Worm (Caenorhabditis elegans) whole organism, early embryonic: ENCODE results near the gene T24B8.3.

Source experiments
- B0310.2 ChIP-seq: sonication (generic microtip); optimal IDR thresholded peaks from 2 replicates; lab custom pipeline; 2016; ENCODE audit warnings: mild to moderate bottlenecking, missing genetic modification characterization, missing compliant biosample characterization
- F13C5.2 ChIP-seq: sonication (generic microtip); optimal IDR thresholded peaks from 2 replicates; lab custom pipeline; 2017; ENCODE audit warnings: mild to moderate bottlenecking, missing genetic modification characterization, inconsistent platforms, missing compliant biosample characterization
- aly-1 ChIP-seq: sonication (generic microtip); optimal IDR thresholded peaks from 2 replicates; lab custom pipeline; 2016; ENCODE audit warnings: missing genetic modification characterization, missing compliant biosample characterization
- ama-1 ChIP-seq: fragments of 150-350 bp; optimal IDR thresholded peaks from 2 replicates; lab custom pipeline; 2014
- ceh-13 ChIP-seq: fragments of 200-800 bp; sonication (Bioruptor generic); optimal IDR thresholded peaks from 2 replicates; lab custom pipeline; 2018; ENCODE audit warnings: mild to moderate bottlenecking, missing genetic modification characterization, missing compliant biosample characterization
- ceh-36 ChIP-seq: sonication (generic microtip); optimal IDR thresholded peaks from 2 replicates; lab custom pipeline; 2016; ENCODE audit warnings: missing genetic modification characterization, inconsistent platforms, missing compliant biosample characterization
- ets-7 ChIP-seq: sonication (generic microtip); optimal IDR thresholded peaks from 2 replicates; lab custom pipeline; 2016; ENCODE audit warnings: missing genotype, missing genetic modification characterization, missing compliant biosample characterization
- flt-1 ChIP-seq: fragments of 200-800 bp; sonication (Bioruptor generic); IDR thresholded peaks from 2 replicates; pipeline ENCODE4 v1.3.6; 2022; ENCODE audit warnings: missing genetic modification characterization, missing compliant biosample characterization
- hmbx-1 ChIP-seq: sonication (generic microtip); optimal IDR thresholded peaks from 2 replicates; lab custom pipeline; 2016; ENCODE audit warnings: mild to moderate bottlenecking, missing genetic modification characterization, missing compliant biosample characterization
- hmg-4 ChIP-seq: fragments of 200-800 bp; sonication (Bioruptor generic); optimal IDR thresholded peaks from 2 replicates; lab custom pipeline; 2018; ENCODE audit warnings: mild to moderate bottlenecking, missing genetic modification characterization, missing compliant biosample characterization
- hnd-1 ChIP-seq: sonication (generic microtip); optimal IDR thresholded peaks from 2 replicates; lab custom pipeline; 2016; ENCODE audit warnings: missing genetic modification characterization, missing compliant biosample characterization
- pes-1 ChIP-seq: fragments of 200-800 bp; sonication (Bioruptor generic); IDR thresholded peaks from 2 replicates; pipeline ENCODE4 v1.3.6; 2022; ENCODE audit warnings: missing genetic modification reagents, missing genetic modification characterization, missing compliant biosample characterization
- scrt-1 ChIP-seq: fragments of 200-800 bp; sonication (Bioruptor generic); IDR thresholded peaks from 2 replicates; pipeline ENCODE4 v1.3.6; 2022; ENCODE audit warnings: missing genetic modification characterization, missing compliant biosample characterization
- sea-1 ChIP-seq: fragments of 200-800 bp; sonication (Bioruptor generic); conservative IDR thresholded peaks from 2 replicates; pipeline ENCODE4 v1.3.6; 2022; ENCODE audit warnings: missing genetic modification characterization, missing compliant biosample characterization
- tbx-11 ChIP-seq: fragments of 200-800 bp; sonication (Bioruptor generic); IDR thresholded peaks from 2 replicates; pipeline ENCODE4 v1.3.6; 2022; ENCODE audit warnings: missing genetic modification characterization, missing compliant biosample characterization
- tbx-37 ChIP-seq: fragments of 200-800 bp; sonication (Bioruptor generic); conservative IDR thresholded peaks from 2 replicates; pipeline ENCODE4 v1.3.6; 2022; ENCODE audit warnings: missing genetic modification reagents, missing genetic modification characterization, missing compliant biosample characterization
- tra-4 ChIP-seq: sonication (generic microtip); optimal IDR thresholded peaks from 2 replicates; lab custom pipeline; 2017; ENCODE audit warnings: missing genetic modification characterization, missing compliant biosample characterization

The T24B8.3 gene

DNA sequence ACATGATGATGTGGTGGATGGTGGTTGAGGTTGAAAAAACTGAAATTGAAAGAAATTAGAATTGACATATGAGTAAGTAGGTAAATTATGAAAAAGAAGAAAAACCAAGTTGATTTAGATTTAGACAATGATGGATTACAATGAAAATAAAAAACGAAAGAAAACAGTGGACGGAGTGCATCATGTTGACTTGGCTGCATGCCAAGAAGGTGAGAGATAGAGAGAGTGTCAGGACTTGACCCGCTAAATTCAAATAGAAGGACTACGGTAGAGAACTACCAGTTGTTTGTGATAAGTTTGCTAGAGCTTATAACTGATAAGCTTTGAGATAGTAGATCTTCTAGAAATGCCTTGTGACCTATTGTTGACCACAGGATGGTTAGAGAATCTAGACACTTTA lies at the start of gene T24B8.3:
Gene T24B8.3 (minus strand): TSS at position 39 of the 400 bp plus-strand sequence.
- TF ChIP-seq ama-1 (lab: Kevin White, UChicago) (peak; percentile 43), aly-1 (tag; lab: Kevin White, UChicago) (no peak), ets-7 (tag; lab: Kevin White, UChicago) (no peak), tbx-11 (GFP tag; lab: Robert Waterston, UW) (no peak), hmbx-1 (no peak)

- TF ChIP-seq flt-1 (GFP tag; lab: Robert Waterston, UW) (no peak), F13C5.2 (no peak), hmg-4 (GFP tag; lab: Kevin White, UChicago) (no peak), sea-1 (GFP tag; lab: Robert Waterston, UW) (no peak), tbx-11 (GFP tag; lab: Robert Waterston, UW) (no peak), hmbx-1 (no peak), tra-4 (tag; lab: Kevin White, UChicago) (no peak), ceh-36 (no peak), pes-1 (GFP tag; lab: Robert Waterston, UW) (no peak), ama-1 (lab: Kevin White, UChicago) (no peak), ceh-13 (GFP tag; lab: Kevin White, UChicago) (no peak), ets-7 (tag; lab: Kevin White, UChicago) (no peak), scrt-1 (GFP tag; lab: Robert Waterston, UW) (no peak), aly-1 (tag; lab: Kevin White, UChicago) (no peak), B0310.2 (tag; lab: Kevin White, UChicago) (no peak), hnd-1 (tag; lab: Kevin White, UChicago) (no peak), tbx-37 (no peak)
Observed at ce11 chrII:9108905-9109551, 48.1 kb upstream of the T24B8.3 start, which contains the start of gene T24H10.4. T24H10.4 (plus strand) TSS chrII:9109534.

ce11 chrII:9108443-9108842 lies 47.5 kb upstream of the T24B8.3 start, which contains the start of gene dnj-23:
dnj-23 (minus strand) TSS chrII:9108600.
- TF ChIP-seq B0310.2 (tag; lab: Kevin White, UChicago) (no peak), ama-1 (lab: Kevin White, UChicago) (no peak), ets-7 (tag; lab: Kevin White, UChicago) (no peak), tbx-37 (no peak), hmbx-1 (no peak), ceh-13 (GFP tag; lab: Kevin White, UChicago) (no peak), F13C5.2 (no peak), hmg-4 (GFP tag; lab: Kevin White, UChicago) (no peak), flt-1 (GFP tag; lab: Robert Waterston, UW) (no peak)

DNA sequence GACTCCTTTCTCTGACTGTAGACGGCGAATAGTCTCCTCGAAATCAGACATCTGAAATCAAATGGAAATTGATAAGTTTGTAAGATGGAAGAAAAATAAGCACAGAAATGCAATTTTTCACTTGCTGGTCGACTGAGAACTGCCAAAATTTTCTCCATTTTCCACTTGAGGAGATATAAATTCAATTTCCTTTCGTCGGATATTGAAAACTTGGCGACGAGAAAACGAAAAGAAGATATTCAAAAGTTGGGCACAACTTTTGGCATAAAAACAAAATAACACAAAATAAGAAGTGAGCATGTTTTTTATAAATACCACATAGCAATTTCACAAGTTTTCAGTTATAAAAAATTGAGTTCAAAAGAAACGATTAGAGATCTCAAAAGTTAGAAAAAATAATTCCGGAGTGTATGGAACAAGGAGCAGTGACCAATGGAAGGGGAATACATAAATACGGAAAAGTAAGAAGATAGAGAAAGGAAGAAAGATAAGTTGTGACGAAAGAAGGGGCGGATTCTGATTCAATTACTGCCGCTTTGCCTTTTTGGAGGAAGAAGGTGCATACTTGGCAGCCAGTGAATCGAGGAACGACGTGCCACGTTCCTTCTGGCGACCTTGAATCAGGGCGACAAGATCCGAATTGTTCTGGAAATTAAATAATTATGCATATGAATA lies 46.3 kb upstream of the T24B8.3 start, which contains the start of gene dyrb-1:
Gene dyrb-1 (minus strand): TSS at position 51 of the 675 bp plus-strand sequence.
- TF ChIP-seq ceh-36 (no peak), hmbx-1 (no peak), scrt-1 (GFP tag; lab: Robert Waterston, UW) (no peak), tra-4 (tag; lab: Kevin White, UChicago) (no peak), pes-1 (GFP tag; lab: Robert Waterston, UW) (no peak), F13C5.2 (no peak), sea-1 (GFP tag; lab: Robert Waterston, UW) (no peak), tbx-37 (no peak), ceh-13 (GFP tag; lab: Kevin White, UChicago) (no peak), ama-1 (lab: Kevin White, UChicago) (no peak), flt-1 (GFP tag; lab: Robert Waterston, UW) (no peak), aly-1 (tag; lab: Kevin White, UChicago) (no peak), hmg-4 (GFP tag; lab: Kevin White, UChicago) (no peak), tbx-11 (GFP tag; lab: Robert Waterston, UW) (no peak), ets-7 (tag; lab: Kevin White, UChicago) (no peak), hnd-1 (tag; lab: Kevin White, UChicago) (no peak), B0310.2 (tag; lab: Kevin White, UChicago) (no peak)

DNA sequence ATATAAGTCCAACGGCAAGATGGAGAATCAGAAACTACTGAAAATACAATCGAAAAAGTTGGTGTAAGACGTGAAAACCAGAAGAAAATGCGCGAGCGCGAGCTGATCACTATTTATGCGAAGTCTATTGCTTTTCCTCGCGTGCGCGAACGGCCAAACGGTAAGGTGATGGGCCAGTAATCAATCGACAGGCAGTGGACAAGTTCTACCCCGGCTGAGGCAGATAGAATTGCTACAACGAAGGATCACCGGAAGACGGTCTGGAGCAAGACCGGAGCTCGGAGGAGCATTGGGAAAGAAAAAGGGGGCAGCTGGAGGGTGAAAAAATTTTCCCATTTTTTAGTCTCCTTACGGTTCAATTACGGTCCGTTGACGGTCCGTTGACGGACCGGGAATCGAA lies 41.7 kb upstream of the T24B8.3 start:
- TF ChIP-seq flt-1 (GFP tag; lab: Robert Waterston, UW) (peak; percentile 66), tbx-11 (GFP tag; lab: Robert Waterston, UW) (peak; percentile 71), pes-1 (GFP tag; lab: Robert Waterston, UW) (peak; percentile 76), sea-1 (GFP tag; lab: Robert Waterston, UW) (peak; percentile 66), scrt-1 (GFP tag; lab: Robert Waterston, UW) (peak; percentile 79), tbx-37 (0 out of 2 replicates have a peak, but pooled peaks have one; percentile 31)

- no peak for TF ChIP-seq hnd-1 (tag; lab: Kevin White, UChicago)
- no peak for TF ChIP-seq scrt-1 (GFP tag; lab: Robert Waterston, UW)
- no peak for TF ChIP-seq tbx-11 (GFP tag; lab: Robert Waterston, UW)
- no peak for TF ChIP-seq B0310.2 (tag; lab: Kevin White, UChicago)
- TF ChIP-seq pes-1 (GFP tag; lab: Robert Waterston, UW) = no peak
- TF ChIP-seq ama-1 (lab: Kevin White, UChicago) = no peak
- no peak for TF ChIP-seq sea-1 (GFP tag; lab: Robert Waterston, UW)
- TF ChIP-seq tra-4 (tag; lab: Kevin White, UChicago) = no peak
- TF ChIP-seq F13C5.2 = no peak
- TF ChIP-seq hmbx-1 = no peak
- TF ChIP-seq flt-1 (GFP tag; lab: Robert Waterston, UW) = no peak
- no peak for TF ChIP-seq ceh-36
- TF ChIP-seq aly-1 (tag; lab: Kevin White, UChicago) = no peak
- no peak for TF ChIP-seq ceh-13 (GFP tag; lab: Kevin White, UChicago)
- no peak for TF ChIP-seq ets-7 (tag; lab: Kevin White, UChicago)
- TF ChIP-seq hmg-4 (GFP tag; lab: Kevin White, UChicago) = no peak
- no peak for TF ChIP-seq tbx-37
Observed at ce11 chrII:9100798-9101197, 39.9 kb upstream of the T24B8.3 start, which contains the start of gene T24H10.5. T24H10.5 (plus strand) TSS chrII:9101098.
